Fruit fly (Drosophila melanogaster): Measurements from ENCODE around the gene RpS10a.

Gene RpS10a

DNA sequence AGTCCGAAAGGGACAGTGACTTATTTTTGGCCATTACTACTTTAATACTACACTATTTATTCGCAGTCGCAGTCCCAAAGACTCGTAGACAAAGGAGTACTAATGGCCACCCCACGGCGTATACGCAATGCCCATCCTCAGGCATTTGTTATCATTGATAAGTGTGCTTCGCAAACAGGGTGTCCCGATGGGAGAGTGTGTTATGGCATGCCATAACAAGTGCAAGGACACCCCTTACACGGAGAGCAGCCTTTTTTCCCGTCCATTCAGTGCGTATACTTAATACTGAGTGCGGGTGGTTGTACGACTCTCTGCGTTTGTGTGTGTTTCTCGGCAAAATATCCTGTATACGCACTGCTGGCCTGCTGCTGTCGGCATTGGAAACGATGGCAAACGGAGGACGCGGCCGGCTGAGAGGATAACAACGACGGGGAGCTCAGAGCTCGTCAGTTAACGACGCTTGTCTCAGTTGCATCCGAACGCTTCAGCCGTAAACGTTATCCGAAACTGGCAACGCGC, 9.5 kb downstream of the RpS10a start, which contains the start of gene unc80 (continued):
- TF ChIP-seq Blimp-1 (GFP tag; optimal IDR thresholded peaks at IDR 0.05), result no peak
- no peak for TF ChIP-seq Dad (GFP tag; optimal IDR thresholded peaks at IDR 0.05)
- no peak for TF ChIP-seq vnd (GFP tag; IDR thresholded peaks at IDR 0.05; ENCODE audit: partially characterized antibody)
- peak; percentile 28 for TF ChIP-seq CG3281 (GFP tag; optimal IDR thresholded peaks at IDR 0.05)
- TF ChIP-seq abd-A (tag; optimal IDR thresholded peaks at IDR 0.05), result peak; percentile 55
- TF ChIP-seq CG8290 (GFP tag; optimal IDR thresholded peaks at IDR 0.05), result no peak
- no peak for TF ChIP-seq CG8290 (tag; optimal IDR thresholded peaks at IDR 0.05)
- TF ChIP-seq CG14710 (tag; optimal IDR thresholded peaks at IDR 0.05), result no peak
- TF ChIP-seq yki (optimal IDR thresholded peaks at IDR 0.05), result no peak
- TF ChIP-seq CG18599 (GFP tag; optimal IDR thresholded peaks at IDR 0.05), result peak; percentile 81
- no peak for TF ChIP-seq CG31388 (GFP tag; optimal IDR thresholded peaks at IDR 0.05)
- no peak for TF ChIP-seq peb (GFP tag; IDR thresholded peaks at IDR 0.05)
- TF ChIP-seq CG12071 (GFP tag; optimal IDR thresholded peaks at IDR 0.05), result peak; percentile 16
- peak; percentile 15; the same call in 1 of the 3 replicates for TF ChIP-seq gce (GFP tag; IDR thresholded peaks at IDR 0.05)
- no peak for TF ChIP-seq br (optimal IDR thresholded peaks at IDR 0.05)
- no peak for TF ChIP-seq CG12104 (GFP tag; optimal IDR thresholded peaks at IDR 0.05)
- TF ChIP-seq sr (GFP tag; IDR thresholded peaks at IDR 0.05), result no peak
- TF ChIP-seq Hand (GFP tag; optimal IDR thresholded peaks at IDR 0.05), result no peak
- no peak for TF ChIP-seq sima (GFP tag; optimal IDR thresholded peaks at IDR 0.05)
- no peak for TF ChIP-seq CG18262 (tag; optimal IDR thresholded peaks at IDR 0.05)
- no peak for TF ChIP-seq CG14667 (GFP tag; IDR thresholded peaks at IDR 0.05)
- TF ChIP-seq Kr (GFP tag; optimal IDR thresholded peaks at IDR 0.05), result no peak
- peak; percentile 73 for TF ChIP-seq lab (GFP tag; optimal IDR thresholded peaks at IDR 0.05)
- 0 out of 3 replicates have a peak, but pooled peaks have one; percentile 18 for TF ChIP-seq CG14050 (GFP tag; IDR thresholded peaks at IDR 0.05)
- TF ChIP-seq CG15514 (GFP tag; optimal IDR thresholded peaks at IDR 0.05), result peak; percentile 19
- TF ChIP-seq CG10979 (tag; optimal IDR thresholded peaks at IDR 0.05), result no peak
- TF ChIP-seq Trl (optimal IDR thresholded peaks at IDR 0.05), result no peak
- TF ChIP-seq Trl (GFP tag; optimal IDR thresholded peaks at IDR 0.05), result no peak
- no peak for TF ChIP-seq Poxn (GFP tag; IDR thresholded peaks at IDR 0.05)
- no peak for TF ChIP-seq al (GFP tag; IDR thresholded peaks at IDR 0.05)
- no peak for TF ChIP-seq CG4404 (GFP tag; IDR thresholded peaks at IDR 0.05)
- no peak for TF ChIP-seq insv (GFP tag; optimal IDR thresholded peaks at IDR 0.05)
- TF ChIP-seq onecut (GFP tag; IDR thresholded peaks at IDR 0.05), result no peak
- TF ChIP-seq Hey (tag; optimal IDR thresholded peaks at IDR 0.05), result no peak
- no peak for TF ChIP-seq fd96Cb (tag; optimal IDR thresholded peaks at IDR 0.05)
- TF ChIP-seq tx (GFP tag; optimal IDR thresholded peaks at IDR 0.05), result no peak
- no peak for TF ChIP-seq trem (tag; optimal IDR thresholded peaks at IDR 0.05)
- peak; percentile 18 for TF ChIP-seq CG6854 (GFP tag; optimal IDR thresholded peaks at IDR 0.05)
- peak; percentile 34 for TF ChIP-seq Meics (GFP tag; optimal IDR thresholded peaks at IDR 0.05)
- TF ChIP-seq CG4424 (GFP tag; optimal IDR thresholded peaks at IDR 0.05), result no peak
- TF ChIP-seq lilli (GFP tag; optimal IDR thresholded peaks at IDR 0.05), result peak; percentile 7
- no peak for TF ChIP-seq CG4328 (GFP tag; optimal IDR thresholded peaks at IDR 0.05)
- peak; percentile 43; the same call in 1 of the 2 replicates for TF ChIP-seq CG9932 (GFP tag; IDR thresholded peaks at IDR 0.05)
- no peak for TF ChIP-seq Awh (GFP tag; IDR thresholded peaks at IDR 0.05)
- TF ChIP-seq CG16863 (GFP tag; optimal IDR thresholded peaks at IDR 0.05), result no peak
- TF ChIP-seq Dip3 (GFP tag; optimal IDR thresholded peaks at IDR 0.05), result no peak
- no peak for TF ChIP-seq CG7786 (GFP tag; optimal IDR thresholded peaks at IDR 0.05)
- TF ChIP-seq CG9215 (GFP tag; IDR thresholded peaks at IDR 0.05), result no peak
- no peak for TF ChIP-seq knrl (GFP tag; IDR thresholded peaks at IDR 0.05; ENCODE audit: partially characterized antibody)
- no peak for TF ChIP-seq CHES-1-like (GFP tag; optimal IDR thresholded peaks at IDR 0.05)
- no peak for TF ChIP-seq CG13287 (GFP tag; IDR thresholded peaks at IDR 0.05; ENCODE audit: partially characterized antibody)
- no peak for TF ChIP-seq gsb (GFP tag; IDR thresholded peaks at IDR 0.05)
- no peak for TF ChIP-seq CG6813 (GFP tag; optimal IDR thresholded peaks at IDR 0.05)
